Worm (Caenorhabditis elegans) whole organism, young adult: Measurements from ENCODE around the gene B0403.6.

Experiments used
- B0019.2 ChIP-seq: fragments of 200-800 bp; sonication (Bioruptor generic); conservative IDR thresholded peaks from 2 replicates; pipeline ENCODE4 v1.3.6; 2022; ENCODE audit warnings: missing genetic modification reagents, missing genetic modification characterization, missing compliant biosample characterization
- B0035.1 ChIP-seq: sonication (generic microtip); optimal IDR thresholded peaks from 2 replicates; lab custom pipeline; 2016; ENCODE audit warnings: missing genetic modification characterization, mild to moderate bottlenecking, missing compliant biosample characterization, missing genotype, missing genetic modification reagents
- B0336.3 ChIP-seq: fragments of 200-800 bp; sonication (Bioruptor generic); IDR thresholded peaks from 2 replicates; pipeline ENCODE4 v1.3.6; 2022; ENCODE audit warnings: missing genetic modification characterization, missing compliant biosample characterization
- C06A6.2 ChIP-seq: fragments of 200-800 bp; sonication (Bioruptor generic); conservative IDR thresholded peaks from 2 replicates; pipeline ENCODE4 v1.3.6; 2022; ENCODE audit warnings: missing genetic modification characterization, missing compliant biosample characterization
- C17E4.6 ChIP-seq: fragments of 200-800 bp; sonication (Bioruptor generic); IDR thresholded peaks from 2 replicates; pipeline ENCODE4 v1.3.6; 2022; ENCODE audit warnings: missing genetic modification reagents, missing genetic modification characterization, missing compliant biosample characterization
- D2030.7 ChIP-seq: fragments of 200-800 bp; sonication (Bioruptor generic); IDR thresholded peaks from 2 replicates; pipeline ENCODE4 v1.3.6; 2022; ENCODE audit warnings: missing genetic modification reagents, missing genetic modification characterization, missing compliant biosample characterization
- F37B4.10 ChIP-seq: fragments of 200-800 bp; sonication (Bioruptor generic); IDR thresholded peaks from 2 replicates; pipeline ENCODE4 v1.3.6; 2022; ENCODE audit warnings: missing genetic modification characterization, missing compliant biosample characterization
- K11D2.4 ChIP-seq: fragments of 200-800 bp; sonication (Bioruptor generic); IDR thresholded peaks from 2 replicates; pipeline ENCODE4 v1.3.6; 2022; ENCODE audit warnings: missing genetic modification reagents, missing genetic modification characterization, missing compliant biosample characterization
- T26A5.8 ChIP-seq: sonication (generic microtip); optimal IDR thresholded peaks from 2 replicates; lab custom pipeline; 2016; ENCODE audit warnings: missing genetic modification characterization, missing compliant biosample characterization
- Y56A3A.18 ChIP-seq: fragments of 200-800 bp; sonication (Bioruptor generic); IDR thresholded peaks from 2 replicates; pipeline ENCODE4 v1.3.6; 2022; ENCODE audit warnings: missing genetic modification reagents, missing genetic modification characterization, missing compliant biosample characterization
- Y79H2A.3 ChIP-seq: fragments of 200-800 bp; sonication (Bioruptor generic); conservative IDR thresholded peaks from 2 replicates; pipeline ENCODE4 v1.3.6; 2022; ENCODE audit warnings: missing genetic modification reagents, missing genetic modification characterization, missing compliant biosample characterization
- akir-1 ChIP-seq: fragments of 200-800 bp; sonication (Bioruptor generic); optimal IDR thresholded peaks from 2 replicates; lab custom pipeline; 2018; ENCODE audit warnings: mild to moderate bottlenecking, missing genetic modification characterization, moderate library complexity, missing compliant biosample characterization
- attf-3 ChIP-seq: fragments of 200-800 bp; sonication (Bioruptor generic); conservative IDR thresholded peaks from 2 replicates; pipeline ENCODE4 v1.3.6; 2022; ENCODE audit warnings: missing genetic modification reagents, missing genetic modification characterization, missing compliant biosample characterization
- attf-5 ChIP-seq: fragments of 200-800 bp; sonication (Bioruptor generic); optimal IDR thresholded peaks from 2 replicates; lab custom pipeline; 2018; ENCODE audit warnings: mild to moderate bottlenecking, missing genetic modification characterization, missing compliant biosample characterization
- cebp-1 ChIP-seq, 2 experiments: fragments of 200-800 bp in 1 of 2; sonication (Bioruptor generic) in 1 of 2; sonication (generic microtip) in 1 of 2; IDR thresholded peaks in 1 of 2; optimal IDR thresholded peaks in 1 of 2; 2 replicates each; pipeline versions ENCODE4 v1.3.6 to Lab custom; 2017 to 2022; ENCODE audit warnings: missing compliant biosample characterization in 2 of 2, missing genetic modification characterization in 2 of 2, mild to moderate bottlenecking in 1 of 2, missing genetic modification reagents in 1 of 2, moderate library complexity in 1 of 2
- cebp-2 ChIP-seq: fragments of 200-800 bp; sonication (Bioruptor generic); IDR thresholded peaks from 2 replicates; pipeline ENCODE4 v1.3.6; 2022; ENCODE audit warnings: missing genetic modification characterization, missing compliant biosample characterization
- ceh-100 ChIP-seq: fragments of 200-800 bp; sonication (Bioruptor generic); IDR thresholded peaks from 2 replicates; pipeline ENCODE4 v1.3.6; 2022; ENCODE audit warnings: missing genetic modification reagents, missing genetic modification characterization, missing compliant biosample characterization
- dpff-1 ChIP-seq: sonication (generic microtip); optimal IDR thresholded peaks from 2 replicates; lab custom pipeline; 2017; ENCODE audit warnings: mild to moderate bottlenecking, missing genetic modification characterization, missing compliant biosample characterization
- egl-18 ChIP-seq: fragments of 200-800 bp; sonication (Bioruptor generic); IDR thresholded peaks from 2 replicates; pipeline ENCODE4 v1.3.6; 2022; ENCODE audit warnings: missing genetic modification reagents, missing genetic modification characterization, missing compliant biosample characterization
- ekl-4 ChIP-seq: fragments of 200-800 bp; sonication (Bioruptor generic); IDR thresholded peaks from 2 replicates; pipeline ENCODE4 v1.3.6; 2022; ENCODE audit warnings: missing genetic modification reagents, missing genetic modification characterization, missing compliant biosample characterization
- fkh-3 ChIP-seq: sonication (generic microtip); optimal IDR thresholded peaks from 2 replicates; lab custom pipeline; 2016; ENCODE audit warnings: mild to moderate bottlenecking, missing genetic modification characterization, missing compliant biosample characterization
- hsf-1 ChIP-seq: fragments of 200-800 bp; sonication (Bioruptor generic); IDR thresholded peaks from 2 replicates; pipeline ENCODE4 v1.3.6; 2022; ENCODE audit warnings: missing genetic modification reagents, missing genetic modification characterization, missing compliant biosample characterization
- lin-35 ChIP-seq, 3 experiments: fragments of 150-350 bp in 2 of 3; sonication (generic microtip) in 1 of 3; optimal IDR thresholded peaks; 2 replicates each; lab custom pipeline; 2014 to 2018; ENCODE audit warnings: missing biosample characterization in 3 of 3, missing genetic modification characterization in 3 of 3, missing genetic modification reagents in 3 of 3
- lin-54 ChIP-seq: fragments of 200-800 bp; sonication (Bioruptor generic); optimal IDR thresholded peaks from 2 replicates; lab custom pipeline; 2018; ENCODE audit warnings: mild to moderate bottlenecking, missing genetic modification characterization, missing compliant biosample characterization
- nhr-80 ChIP-seq: sonication (generic microtip); optimal IDR thresholded peaks from 2 replicates; lab custom pipeline; 2016; ENCODE audit warnings: missing genetic modification characterization, missing compliant biosample characterization
- nhr-90 ChIP-seq: sonication (generic microtip); optimal IDR thresholded peaks from 2 replicates; lab custom pipeline; 2016; ENCODE audit warnings: missing genotype, mild to moderate bottlenecking, missing genetic modification characterization, missing compliant biosample characterization
- pha-4 ChIP-seq: fragments of 150-350 bp; sonication (generic microtip); optimal IDR thresholded peaks from 2 replicates; lab custom pipeline; 2014; ENCODE audit warnings: missing biosample characterization, missing genetic modification reagents, missing genetic modification characterization
- repo-1 ChIP-seq: sonication (generic microtip); optimal IDR thresholded peaks from 2 replicates; lab custom pipeline; 2017; ENCODE audit warnings: mild to moderate bottlenecking, missing genetic modification characterization, missing compliant biosample characterization
- snpc-4 ChIP-seq, 5 experiments: fragments of 150-350 bp in 1 of 5; sonication (generic microtip) in 4 of 5; optimal IDR thresholded peaks; 2 replicates each; lab custom pipeline; 2014 to 2018; ENCODE audit warnings: missing genetic modification characterization in 5 of 5, missing biosample characterization in 3 of 5, antibody characterized with exemption in 2 of 5, mild to moderate bottlenecking in 2 of 5, missing compliant biosample characterization in 2 of 5, missing genotype in 2 of 5, moderate library complexity in 2 of 5, missing genetic modification reagents in 1 of 5
- somi-1 ChIP-seq: fragments of 200-800 bp; sonication (Bioruptor generic); optimal IDR thresholded peaks from 2 replicates; lab custom pipeline; 2018; ENCODE audit warnings: mild to moderate bottlenecking, missing genetic modification characterization, missing compliant biosample characterization
- tbx-9 ChIP-seq: sonication (generic microtip); optimal IDR thresholded peaks from 2 replicates; lab custom pipeline; 2016; ENCODE audit warnings: borderline replicate concordance, missing genetic modification characterization, inconsistent platforms, missing compliant biosample characterization
- unc-130 ChIP-seq: sonication (generic microtip); optimal IDR thresholded peaks from 2 replicates; lab custom pipeline; 2016; ENCODE audit warnings: missing genetic modification reagents, missing genetic modification characterization, missing compliant biosample characterization
- zim-3 ChIP-seq: sonication (generic microtip); optimal IDR thresholded peaks from 2 replicates; lab custom pipeline; 2017; ENCODE audit warnings: mild to moderate bottlenecking, missing genetic modification characterization, moderate library complexity, missing compliant biosample characterization
- ztf-28 ChIP-seq: fragments of 200-800 bp; sonication (Bioruptor generic); IDR thresholded peaks from 2 replicates; pipeline ENCODE4 v1.3.6; 2022; ENCODE audit warnings: missing genetic modification reagents, missing genetic modification characterization, missing compliant biosample characterization

The B0403.6 gene

ce11 chrX:7075250-7075649 lies at the start of gene B0403.6:
Gene B0403.6 (minus strand): TSS chrX:7075350.
- no peak for TF ChIP-seq fkh-3 (tag; lab: Kevin White, UChicago)
- TF ChIP-seq B0035.1 (tag; lab: Kevin White, UChicago) = no peak
- no peak for TF ChIP-seq attf-5 (GFP tag; lab: Kevin White, UChicago)
- TF ChIP-seq B0019.2 = no peak
- TF ChIP-seq K11D2.4 (GFP tag; lab: Robert Waterston, UW) = no peak
- no peak for TF ChIP-seq ekl-4 (GFP tag; lab: Robert Waterston, UW)
- TF ChIP-seq cebp-1 (GFP tag; IDR thresholded peaks at IDR 0.05; lab: Robert Waterston, UW) = no peak
- no peak for TF ChIP-seq cebp-1 (tag; optimal IDR thresholded peaks at IDR 0.05; lab: Kevin White, UChicago)
- TF ChIP-seq attf-3 (GFP tag; lab: Robert Waterston, UW) = no peak
- TF ChIP-seq dpff-1 (tag; lab: Kevin White, UChicago) = no peak
- TF ChIP-seq ceh-100 (GFP tag; lab: Robert Waterston, UW) = no peak
- TF ChIP-seq tbx-9 (tag; lab: Kevin White, UChicago) = no peak
- no peak for TF ChIP-seq C06A6.2 (GFP tag; lab: Robert Waterston, UW)

ce11 chrX:7124044-7124443 lies 48.9 kb upstream of the B0403.6 start:
- no peak for TF ChIP-seq dpff-1 (tag; lab: Kevin White, UChicago)
- TF ChIP-seq D2030.7 (GFP tag; lab: Robert Waterston, UW) = no peak
- no peak for TF ChIP-seq egl-18 (GFP tag; lab: Robert Waterston, UW)
- no peak for TF ChIP-seq lin-35 (GFP tag; optimal IDR thresholded peaks at IDR 0.05; lab: Kevin White, UChicago)
- TF ChIP-seq nhr-80 (tag; lab: Kevin White, UChicago) = peak; percentile 5
- TF ChIP-seq, all 124 proteins: peak for 1

ce11 chrX:7122655-7123054 lies 47.5 kb upstream of the B0403.6 start:
- TF ChIP-seq Y79H2A.3 (no peak), Y56A3A.18 (no peak), hsf-1 (GFP tag; lab: Robert Waterston, UW) (no peak), pha-4 (tag; lab: Kevin White, UChicago) (no peak), nhr-90 (no peak), B0336.3 (GFP tag; lab: Robert Waterston, UW) (no peak), T26A5.8 (tag; lab: Kevin White, UChicago) (no peak), attf-5 (GFP tag; lab: Kevin White, UChicago) (no peak), lin-54 (GFP tag; lab: Kevin White, UChicago) (no peak), cebp-2 (GFP tag; lab: Robert Waterston, UW) (no peak), akir-1 (GFP tag; lab: Kevin White, UChicago) (no peak), nhr-80 (tag; lab: Kevin White, UChicago) (no peak), ztf-28 (no peak), zim-3 (tag; lab: Kevin White, UChicago) (no peak), repo-1 (tag; lab: Kevin White, UChicago) (no peak), somi-1 (GFP tag; lab: Kevin White, UChicago) (no peak), C17E4.6 (GFP tag; lab: Robert Waterston, UW) (no peak), snpc-4 (GFP tag; optimal IDR thresholded peaks at IDR 0.05; lab: Kevin White, UChicago) (no peak), snpc-4 (tag; optimal IDR thresholded peaks at IDR 0.05; lab: Kevin White, UChicago) (no peak)

- TF ChIP-seq F37B4.10 (GFP tag; lab: Robert Waterston, UW) (no peak), unc-130 (no peak)
- TF ChIP-seq, all 124 proteins: peak for 0
Measured at ce11 chrX:7116896-7117295, 41.7 kb upstream of the B0403.6 start, which contains the start of gene hen-1. Gene hen-1 (minus strand): TSS chrX:7116996.
